Fruit fly (Drosophila melanogaster) whole organism: ENCODE results near the gene CG5273.

Experiments used
- CG8478 ChIP-seq: fragments of >200 bp; optimal IDR thresholded peaks from 2 replicates; lab custom pipeline; 2018; ENCODE audit warnings: inconsistent platforms
- EcR ChIP-seq, 2 experiments: fragments of >200 bp; optimal IDR thresholded peaks; 2 replicates each; lab custom pipeline; 2017; ENCODE audit warnings: missing biosample characterization in 2 of 2, missing genetic modification characterization in 2 of 2, missing genetic modification reagents in 2 of 2
- psq ChIP-seq: fragments of >200 bp; optimal IDR thresholded peaks from 2 replicates; lab custom pipeline; 2017

- TF ChIP-seq psq (no peak), EcR (GFP tag; optimal IDR thresholded peaks at IDR 0.05; lab: Kevin White, UChicago) (no peak), CG8478 (lab: Kevin White, UChicago) (no peak)
Observed at dm6 chrX:753553-753952, 5.8 kb upstream of the CG5273 start, which contains the start of gene CG13361.
